Fruit fly (Drosophila melanogaster): ENCODE data around the gene Efhc1.1.

DNA sequence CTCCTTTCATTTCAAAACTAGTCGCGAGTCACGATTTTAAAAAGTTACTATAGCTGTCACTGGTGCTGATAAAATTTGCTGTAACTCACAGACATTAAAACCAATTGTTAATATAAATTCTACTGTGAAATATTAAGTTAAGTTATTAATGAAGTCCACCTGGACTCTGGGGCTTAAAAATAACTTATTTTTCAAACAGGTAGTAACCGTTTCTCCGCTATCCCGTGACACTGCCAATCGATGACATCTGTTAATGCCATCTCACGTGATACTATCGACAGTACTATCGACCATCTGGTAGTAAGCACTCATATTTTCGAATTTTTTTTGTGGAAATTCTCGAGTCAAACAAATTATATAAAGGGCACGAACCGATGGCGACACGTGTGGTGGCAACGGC lies 49.5 kb downstream of the Efhc1.1 start, which contains the start of the genes CG12379 and MagR:
- TF ChIP-seq CG13204 (GFP tag; optimal IDR thresholded peaks at IDR 0.05), result no peak
- no peak for TF ChIP-seq EcR (GFP tag; optimal IDR thresholded peaks at IDR 0.05)
- TF ChIP-seq CG8301 (tag; optimal IDR thresholded peaks at IDR 0.05), result peak; percentile 21
- no peak for TF ChIP-seq rn (GFP tag; IDR thresholded peaks at IDR 0.05)
- no peak for TF ChIP-seq CG34367 (tag; optimal IDR thresholded peaks at IDR 0.05)
- TF ChIP-seq Pif1B (GFP tag; optimal IDR thresholded peaks at IDR 0.05), result no peak
- peak; percentile 28 for TF ChIP-seq CG9948 (tag; optimal IDR thresholded peaks at IDR 0.05)
- no peak for TF ChIP-seq Ets98B (GFP tag; IDR thresholded peaks at IDR 0.05)

All from whole organism, pupa.